Fruit fly (Drosophila melanogaster) whole organism, embryonic: ENCODE results near the gene CG5157.
A peak's percentile ranks its signal among the peaks of the same experiment; 100 is the strongest.

Experiments used
- Abd-B ChIP-seq: fragments of 200-800 bp; sonication (Bioruptor generic); optimal IDR thresholded peaks from 2 replicates; lab custom pipeline; 2018; ENCODE audit warnings: missing biosample characterization, mild to moderate bottlenecking, missing genetic modification characterization, moderate library complexity
- Awh ChIP-seq: fragments of 200-800 bp; sonication (Bioruptor generic); IDR thresholded peaks from 2 replicates; pipeline ENCODE4, ENCODE4 v1.3.6; 2022; ENCODE audit warnings: missing biosample characterization, missing genetic modification characterization
- CG10209 ChIP-seq: fragments of 200-800 bp; sonication (Bioruptor generic); optimal IDR thresholded peaks from 3 replicates; lab custom pipeline; 2017; ENCODE audit warnings: missing biosample characterization, mild to moderate bottlenecking, missing genetic modification characterization, missing genetic modification reagents
- CG10462 ChIP-seq: fragments of 200-800 bp; sonication (Bioruptor generic); optimal IDR thresholded peaks from 2 replicates; lab custom pipeline; 2016; ENCODE audit warnings: missing biosample characterization, missing genetic modification characterization
- CG10959 ChIP-seq: fragments of 200-800 bp; sonication (Bioruptor generic); IDR thresholded peaks from 2 replicates; pipeline ENCODE4 v1.3.6; 2022; ENCODE audit warnings: missing biosample characterization, missing genetic modification characterization
- CG12071 ChIP-seq: fragments of 200-800 bp; sonication (Bioruptor generic); optimal IDR thresholded peaks from 3 replicates; lab custom pipeline; 2018; ENCODE audit warnings: missing biosample characterization, mild to moderate bottlenecking, missing genetic modification characterization
- CG12299 ChIP-seq: fragments of 200-800 bp; sonication (Bioruptor generic); optimal IDR thresholded peaks from 2 replicates; lab custom pipeline; 2018; ENCODE audit warnings: missing biosample characterization, mild to moderate bottlenecking, missing genetic modification characterization
- CG13894 ChIP-seq: fragments of 200-800 bp; sonication (Bioruptor generic); optimal IDR thresholded peaks from 3 replicates; lab custom pipeline; 2018; ENCODE audit warnings: missing biosample characterization, mild to moderate bottlenecking, missing genetic modification characterization, moderate library complexity
- CG14710 ChIP-seq: fragments of 200-800 bp; sonication (Bioruptor generic); optimal IDR thresholded peaks from 3 replicates; lab custom pipeline; 2019; ENCODE audit warnings: missing biosample characterization, mild to moderate bottlenecking, missing genetic modification characterization, moderate library complexity
- CG1792 ChIP-seq: fragments of 200-800 bp; sonication (Bioruptor generic); optimal IDR thresholded peaks from 2 replicates; lab custom pipeline; 2016; ENCODE audit warnings: missing biosample characterization, missing genetic modification characterization
- CG18619 ChIP-seq: fragments of 200-800 bp; sonication (Bioruptor generic); optimal IDR thresholded peaks from 3 replicates; lab custom pipeline; 2017; ENCODE audit warnings: missing biosample characterization, mild to moderate bottlenecking, missing genetic modification characterization
- CG30403 ChIP-seq: fragments of 200-800 bp; sonication (Bioruptor generic); optimal IDR thresholded peaks from 3 replicates; lab custom pipeline; 2016; ENCODE audit warnings: missing biosample characterization, missing genetic modification characterization
- CG31388 ChIP-seq: fragments of 200-800 bp; sonication (Bioruptor generic); optimal IDR thresholded peaks from 2 replicates; lab custom pipeline; 2016; ENCODE audit warnings: missing biosample characterization, missing genetic modification characterization
- CG3281 ChIP-seq: fragments of 200-800 bp; sonication (Bioruptor generic); optimal IDR thresholded peaks from 3 replicates; lab custom pipeline; 2017; ENCODE audit warnings: missing biosample characterization, mild to moderate bottlenecking, missing genetic modification characterization
- CG34376 ChIP-seq: fragments of 200-800 bp; sonication (Bioruptor generic); optimal IDR thresholded peaks from 2 replicates; lab custom pipeline; 2018; ENCODE audit warnings: missing biosample characterization, mild to moderate bottlenecking, missing genetic modification characterization
- CG4360 ChIP-seq: fragments of 200-800 bp; sonication (Bioruptor generic); IDR thresholded peaks from 2 replicates; pipeline ENCODE4 v1.3.6; 2022; ENCODE audit warnings: missing biosample characterization, missing genetic modification characterization
- CG7271 ChIP-seq: fragments of 200-800 bp; sonication (Bioruptor generic); optimal IDR thresholded peaks from 2 replicates; lab custom pipeline; 2018; ENCODE audit warnings: missing biosample characterization, mild to moderate bottlenecking, missing genetic modification characterization, moderate library complexity
- CG8281 ChIP-seq: fragments of 200-800 bp; sonication (Bioruptor generic); optimal IDR thresholded peaks from 2 replicates; lab custom pipeline; 2018; ENCODE audit warnings: missing biosample characterization, mild to moderate bottlenecking, missing genetic modification characterization, moderate library complexity
- CG8290 ChIP-seq, 3 experiments: fragments of 200-800 bp; sonication (Bioruptor generic); optimal IDR thresholded peaks; 2 replicates each; lab custom pipeline; 2016 to 2019; ENCODE audit warnings: missing biosample characterization in 3 of 3, missing genetic modification characterization in 3 of 3, mild to moderate bottlenecking in 2 of 3, moderate library complexity in 1 of 3
- CG9797 ChIP-seq: fragments of 200-800 bp; sonication (Bioruptor generic); optimal IDR thresholded peaks from 3 replicates; lab custom pipeline; 2018; ENCODE audit warnings: missing biosample characterization, mild to moderate bottlenecking, missing genetic modification characterization
- Chrac-16 ChIP-seq: fragments of 200-800 bp; sonication (Bioruptor generic); optimal IDR thresholded peaks from 3 replicates; lab custom pipeline; 2016; ENCODE audit warnings: missing biosample characterization, missing genetic modification characterization
- CoRest ChIP-seq: fragments of 200-800 bp; sonication (Bioruptor generic); optimal IDR thresholded peaks from 3 replicates; lab custom pipeline; 2018; ENCODE audit warnings: missing biosample characterization, mild to moderate bottlenecking, missing genetic modification characterization, moderate library complexity
- Dek ChIP-seq: fragments of 200-800 bp; sonication (Bioruptor generic); optimal IDR thresholded peaks from 3 replicates; lab custom pipeline; 2019; ENCODE audit warnings: missing biosample characterization, mild to moderate bottlenecking, missing genetic modification characterization, moderate library complexity
- HHEX ChIP-seq: fragments of 200-800 bp; sonication (Bioruptor generic); optimal IDR thresholded peaks from 3 replicates; lab custom pipeline; 2017; ENCODE audit warnings: missing biosample characterization, mild to moderate bottlenecking, missing genetic modification characterization, missing genetic modification reagents
- Hmr ChIP-seq: fragments of 200-800 bp; sonication (Bioruptor generic); optimal IDR thresholded peaks from 3 replicates; lab custom pipeline; 2017; ENCODE audit warnings: mild to moderate bottlenecking, missing biosample characterization, missing genetic modification reagents, missing genetic modification characterization
- Jarid2 ChIP-seq: fragments of 200-800 bp; sonication (Bioruptor generic); optimal IDR thresholded peaks from 3 replicates; lab custom pipeline; 2017; ENCODE audit warnings: mild to moderate bottlenecking, missing biosample characterization, missing genetic modification reagents, missing genetic modification characterization
- MBD-R2 ChIP-seq: fragments of 200-800 bp; sonication (Bioruptor generic); IDR thresholded peaks from 2 replicates; pipeline ENCODE4 v1.3.6; 2022; ENCODE audit warnings: missing biosample characterization, missing genetic modification characterization
- Med ChIP-seq: fragments of 200-800 bp; sonication (Bioruptor generic); peaks from one replicate; lab custom pipeline; 2016; ENCODE audit warnings: missing biosample characterization, missing genetic modification characterization, mild to moderate bottlenecking, inconsistent platforms, moderate library complexity
- Rfx ChIP-seq: fragments of 200-800 bp; sonication (Bioruptor generic); IDR thresholded peaks from 2 replicates; pipeline ENCODE4 v1.3.6; 2022; ENCODE audit warnings: missing biosample characterization, missing genetic modification characterization
- Sox102F ChIP-seq: fragments of 200-800 bp; sonication (Bioruptor generic); optimal IDR thresholded peaks from 2 replicates; lab custom pipeline; 2018; ENCODE audit warnings: missing biosample characterization, mild to moderate bottlenecking, missing genetic modification characterization, moderate library complexity
- Tbp ChIP-seq: fragments of >200 bp; optimal IDR thresholded peaks from 2 replicates; lab custom pipeline; 2018; ENCODE audit warnings: missing biosample characterization, missing genetic modification characterization
- br ChIP-seq: fragments of >200 bp; optimal IDR thresholded peaks from 2 replicates; lab custom pipeline; 2017
- cad ChIP-seq: fragments of >200 bp; optimal IDR thresholded peaks from 2 replicates; lab custom pipeline; 2017; ENCODE audit warnings: missing biosample characterization, missing genetic modification characterization
- cg ChIP-seq: fragments of 200-800 bp; sonication (Bioruptor generic); optimal IDR thresholded peaks from 3 replicates; lab custom pipeline; 2019; ENCODE audit warnings: missing biosample characterization, mild to moderate bottlenecking, missing genetic modification characterization, moderate library complexity
- chinmo ChIP-seq: fragments of 200-800 bp; sonication (Bioruptor generic); IDR thresholded peaks from 4 replicates; pipeline ENCODE4 v1.3.6; 2022; ENCODE audit warnings: missing biosample characterization, missing genetic modification characterization; ENCODE audit not compliant: partially characterized antibody
- corto ChIP-seq: fragments of 200-800 bp; sonication (Bioruptor generic); optimal IDR thresholded peaks from 2 replicates; lab custom pipeline; 2016; ENCODE audit warnings: missing biosample characterization, mild to moderate bottlenecking, missing genetic modification characterization, moderate library complexity
- dysf ChIP-seq: fragments of 200-800 bp; sonication (Bioruptor generic); IDR thresholded peaks from 3 replicates; pipeline ENCODE4 v1.3.6; 2022; ENCODE audit warnings: missing biosample characterization, missing genetic modification characterization
- ewg ChIP-seq: fragments of 200-800 bp; sonication (Bioruptor generic); optimal IDR thresholded peaks from 3 replicates; lab custom pipeline; 2017; ENCODE audit warnings: mild to moderate bottlenecking, missing biosample characterization, missing genetic modification reagents, missing genetic modification characterization
- exex ChIP-seq: fragments of 200-800 bp; sonication (Bioruptor generic); optimal IDR thresholded peaks from 4 replicates; lab custom pipeline; 2018; ENCODE audit warnings: missing biosample characterization, mild to moderate bottlenecking, missing genetic modification characterization, moderate library complexity
- ham ChIP-seq: fragments of 200-800 bp; sonication (Bioruptor generic); IDR thresholded peaks from 2 replicates; pipeline ENCODE4 v1.3.6; 2022; ENCODE audit warnings: missing biosample characterization, missing genetic modification characterization
- nom ChIP-seq: fragments of 200-800 bp; sonication (Bioruptor generic); optimal IDR thresholded peaks from 2 replicates; lab custom pipeline; 2017; ENCODE audit warnings: missing biosample characterization, missing genetic modification characterization, mild to moderate bottlenecking, moderate library complexity, missing genetic modification reagents
- pfk ChIP-seq: fragments of 200-800 bp; sonication (Bioruptor generic); optimal IDR thresholded peaks from 2 replicates; lab custom pipeline; 2018; ENCODE audit warnings: missing biosample characterization, mild to moderate bottlenecking, missing genetic modification characterization, moderate library complexity
- repo ChIP-seq: fragments of 200-800 bp; sonication (Bioruptor generic); optimal IDR thresholded peaks from 2 replicates; lab custom pipeline; 2016; ENCODE audit warnings: missing biosample characterization, missing genetic modification characterization
- rib ChIP-seq: fragments of 200-800 bp; sonication (Bioruptor generic); IDR thresholded peaks from 2 replicates; pipeline ENCODE4 v1.3.6; 2022; ENCODE audit warnings: missing biosample characterization, missing genetic modification characterization
- sens ChIP-seq: fragments of 200-800 bp; sonication (Bioruptor generic); peaks from one replicate; lab custom pipeline; 2016; ENCODE audit warnings: missing biosample characterization, missing genetic modification characterization
- slbo ChIP-seq: fragments of 200-800 bp; sonication (Bioruptor generic); IDR thresholded peaks from 2 replicates; pipeline ENCODE4 v1.3.6; 2022; ENCODE audit warnings: missing biosample characterization, missing genetic modification characterization
- slou ChIP-seq: fragments of 200-800 bp; sonication (Bioruptor generic); optimal IDR thresholded peaks from 3 replicates; lab custom pipeline; 2016; ENCODE audit warnings: missing biosample characterization, missing genetic modification characterization
- sqz ChIP-seq: fragments of 200-800 bp; sonication (Bioruptor generic); optimal IDR thresholded peaks from 3 replicates; lab custom pipeline; 2018; ENCODE audit warnings: missing biosample characterization, mild to moderate bottlenecking, missing genetic modification characterization
- vvl ChIP-seq: fragments of 200-800 bp; sonication (Bioruptor generic); IDR thresholded peaks from 2 replicates; pipeline ENCODE4 v1.3.6; 2022; ENCODE audit warnings: missing biosample characterization, missing genetic modification characterization

The CG5157 gene

DNA sequence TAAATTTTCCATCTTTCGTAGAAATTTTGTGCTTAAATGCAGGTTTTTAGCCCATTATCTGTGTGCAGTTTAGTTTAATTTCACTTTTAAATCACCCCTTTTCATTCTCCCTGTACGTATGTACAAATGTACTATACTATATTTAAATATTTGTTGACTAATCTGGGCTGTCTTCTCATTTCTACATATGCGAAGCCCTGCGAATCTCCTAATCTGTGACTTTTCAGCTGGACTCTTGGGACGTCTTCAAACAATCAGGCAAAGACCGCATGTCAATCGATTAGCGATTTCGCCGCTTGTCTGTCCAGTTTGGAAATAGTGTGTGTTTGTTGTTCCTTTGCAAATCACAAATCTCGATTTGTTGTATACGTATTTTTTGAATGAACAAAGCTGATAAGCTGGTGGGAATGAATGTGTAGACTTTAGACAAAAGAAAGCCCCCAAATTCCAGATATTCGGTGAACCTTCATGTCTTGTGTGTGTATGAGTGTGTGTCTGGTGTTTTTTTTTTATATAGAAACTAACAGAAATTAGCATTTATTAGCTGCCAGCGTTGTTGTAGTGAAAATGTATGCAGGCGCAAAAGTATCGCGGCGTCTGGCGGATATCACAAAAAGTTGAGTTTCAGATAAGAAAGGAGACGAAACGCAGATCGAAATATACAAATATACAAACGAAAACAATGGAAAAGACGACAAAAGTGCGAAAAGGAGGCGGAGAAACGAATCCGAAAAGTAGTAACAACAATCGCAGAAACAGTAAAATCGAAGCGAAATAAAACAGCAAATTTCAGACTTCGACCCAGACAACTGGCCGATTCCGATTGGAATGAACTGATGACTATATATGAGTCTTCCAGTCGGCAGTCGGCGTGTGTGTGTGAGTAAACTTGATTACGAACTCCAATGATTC lies 21.7 kb upstream of the CG5157 start (continued):
- TF ChIP-seq CG9797 (GFP tag; lab: Kevin White, UChicago), result no peak
- no peak for TF ChIP-seq MBD-R2 (GFP tag; lab: Robert Waterston, UW)
- TF ChIP-seq corto (GFP tag; lab: Kevin White, UChicago), result no peak
- TF ChIP-seq slou (GFP tag; lab: Kevin White, UChicago), result no peak
- no peak for TF ChIP-seq br (lab: Kevin White, UChicago)
- TF ChIP-seq repo, result no peak
- TF ChIP-seq exex (tag; lab: Kevin White, UChicago), result peak; percentile 25
- no peak for TF ChIP-seq CG10462 (GFP tag; lab: Kevin White, UChicago)
- 0 out of 2 replicates have a peak, but pooled peaks have one; percentile 6 for TF ChIP-seq Rfx
- TF ChIP-seq Awh (GFP tag; lab: Robert Waterston, UW), result no peak
- TF ChIP-seq CG18619 (GFP tag; lab: Kevin White, UChicago), result no peak
- no peak for TF ChIP-seq rib
- TF ChIP-seq CG7271, result no peak
- no peak for TF ChIP-seq CG1792 (GFP tag; lab: Kevin White, UChicago)
- no peak for TF ChIP-seq ham (GFP tag; lab: Robert Waterston, UW)
- TF ChIP-seq CG14710 (tag; lab: Kevin White, UChicago), result no peak
- no peak for TF ChIP-seq CG4360 (GFP tag; lab: Robert Waterston, UW)
- no peak for TF ChIP-seq sens (GFP tag; lab: Kevin White, UChicago)
- no peak for TF ChIP-seq Sox102F (GFP tag; lab: Kevin White, UChicago)
- TF ChIP-seq ewg (GFP tag; lab: Kevin White, UChicago), result no peak
- TF ChIP-seq Chrac-16 (GFP tag; lab: Kevin White, UChicago), result no peak
- no peak for TF ChIP-seq Hmr (GFP tag; lab: Kevin White, UChicago)
- TF ChIP-seq CoRest, result no peak
- peak; percentile 33 for TF ChIP-seq Med (GFP tag; lab: Kevin White, UChicago)
- TF ChIP-seq CG34376 (GFP tag; lab: Kevin White, UChicago), result peak; percentile 14
- no peak for TF ChIP-seq Jarid2 (GFP tag; lab: Kevin White, UChicago)
- TF ChIP-seq pfk (GFP tag; lab: Kevin White, UChicago), result no peak
- TF ChIP-seq CG10209 (GFP tag; lab: Kevin White, UChicago), result no peak
- TF ChIP-seq slbo (GFP tag; lab: Robert Waterston, UW), result no peak
- TF ChIP-seq cg, result no peak
- TF ChIP-seq CG8281 (tag; lab: Kevin White, UChicago), result no peak
- TF ChIP-seq CG12071 (GFP tag; lab: Kevin White, UChicago), result no peak
- TF ChIP-seq CG12299 (tag; lab: Kevin White, UChicago), result no peak
- peak; percentile 63 for TF ChIP-seq nom (GFP tag; lab: Kevin White, UChicago)
- TF ChIP-seq sqz (GFP tag; lab: Kevin White, UChicago), result peak; percentile 1
- no peak for TF ChIP-seq Dek (tag; lab: Kevin White, UChicago)
- 0 out of 4 replicates have a peak, but pooled peaks have one; percentile 13 for TF ChIP-seq chinmo (GFP tag; lab: Robert Waterston, UW)
- TF ChIP-seq Tbp (GFP tag; lab: Kevin White, UChicago), result no peak
- TF ChIP-seq CG31388 (GFP tag; lab: Kevin White, UChicago), result no peak
- TF ChIP-seq vvl (GFP tag; lab: Robert Waterston, UW), result 0 out of 2 replicates have a peak, but pooled peaks have one; percentile 17
- no peak for TF ChIP-seq Abd-B (GFP tag; lab: Kevin White, UChicago)
- TF ChIP-seq dysf (GFP tag; lab: Robert Waterston, UW), result no peak
- TF ChIP-seq CG13894, result peak; percentile 77
- TF ChIP-seq CG8290 (GFP tag; optimal IDR thresholded peaks at IDR 0.05; lab: Kevin White, UChicago), result no peak
- TF ChIP-seq CG8290 (tag; optimal IDR thresholded peaks at IDR 0.05; lab: Kevin White, UChicago), result no peak
- no peak for TF ChIP-seq CG3281 (GFP tag; lab: Kevin White, UChicago)
- no peak for TF ChIP-seq CG10959
- no peak for TF ChIP-seq CG30403
- no peak for TF ChIP-seq HHEX (GFP tag; lab: Kevin White, UChicago)
- no peak for TF ChIP-seq cad (GFP tag; lab: Kevin White, UChicago)
